Fruit fly (Drosophila melanogaster): ENCODE measurements around the gene Cds.

The Cds gene

DNA sequence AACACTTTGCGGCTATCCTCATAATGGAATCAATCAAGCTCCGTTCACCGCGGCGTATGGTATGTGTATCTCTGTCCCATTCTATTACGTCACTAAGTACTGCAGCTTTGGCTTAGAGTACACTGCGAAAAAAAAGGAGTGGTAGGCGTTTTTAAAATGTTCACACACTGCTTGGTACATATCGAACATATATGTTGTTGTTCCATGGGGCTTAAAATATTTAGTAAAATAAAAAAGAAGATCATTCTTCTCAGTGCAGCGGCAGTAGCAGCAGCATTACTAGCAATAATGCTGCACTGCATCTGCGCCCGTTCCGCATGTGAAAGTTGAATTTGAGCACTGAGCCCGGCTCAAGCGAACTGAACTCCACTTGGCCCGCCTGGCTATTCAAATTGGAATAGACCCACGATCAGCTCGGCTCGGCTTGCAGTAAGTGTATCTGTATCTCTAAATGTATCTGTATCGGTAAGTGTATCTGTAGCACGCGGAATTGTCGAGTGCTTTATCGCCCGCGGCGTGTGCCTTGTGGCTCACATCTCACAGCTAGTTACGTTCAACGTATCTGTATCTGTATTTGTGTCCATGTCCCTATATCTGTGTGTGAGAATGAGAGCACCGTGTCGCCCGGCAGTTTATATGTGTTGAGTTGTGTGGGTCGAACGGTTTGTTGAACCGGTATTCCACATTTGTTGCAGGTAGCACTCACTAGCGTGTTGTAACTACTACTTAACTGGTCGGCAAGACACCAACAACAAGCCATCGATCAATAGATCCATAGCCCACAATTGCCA lies 25.8 kb downstream of the Cds start (continued):
- TF ChIP-seq CG3281 (GFP tag; optimal IDR thresholded peaks at IDR 0.05) (peak; percentile 22), ATbp (GFP tag; optimal IDR thresholded peaks at IDR 0.05) (peak; percentile 58), Atf6 (GFP tag; IDR thresholded peaks at IDR 0.05) (no peak), Dfd (GFP tag; optimal IDR thresholded peaks at IDR 0.05) (no peak), slp2 (GFP tag; optimal IDR thresholded peaks at IDR 0.05) (no peak), Mes4 (GFP tag; optimal IDR thresholded peaks at IDR 0.05) (peak; percentile 34), CG9727 (GFP tag; optimal IDR thresholded peaks at IDR 0.05) (peak; percentile 36), Ssrp (tag; optimal IDR thresholded peaks at IDR 0.05) (peak; percentile 56), CG10366 (GFP tag; IDR thresholded peaks at IDR 0.05) (peak; percentile 67), CG6765 (GFP tag; optimal IDR thresholded peaks at IDR 0.05) (no peak), CG18619 (GFP tag; optimal IDR thresholded peaks at IDR 0.05) (peak; percentile 30), CG1024 (GFP tag; IDR thresholded peaks at IDR 0.05) (peak; percentile 51; the same call in 1 of the 2 replicates), slbo (GFP tag; IDR thresholded peaks at IDR 0.05) (peak; percentile 51), CG17568 (GFP tag; optimal IDR thresholded peaks at IDR 0.05) (no peak), CG8089 (GFP tag; optimal IDR thresholded peaks at IDR 0.05) (peak; percentile 22), cad (GFP tag; optimal IDR thresholded peaks at IDR 0.05) (no peak), Ada2b (GFP tag; IDR thresholded peaks at IDR 0.05) (peak; percentile 50), dysf (GFP tag; IDR thresholded peaks at IDR 0.05) (peak; percentile 67), Dip2 (GFP tag; IDR thresholded peaks at IDR 0.05) (no peak), B-H2 (GFP tag; optimal IDR thresholded peaks at IDR 0.05) (no peak), Lim3 (GFP tag; IDR thresholded peaks at IDR 0.05) (peak; percentile 49; the same call in 1 of the 2 replicates), da (GFP tag; optimal IDR thresholded peaks at IDR 0.05) (no peak), MTF-1 (GFP tag; optimal IDR thresholded peaks at IDR 0.05; ENCODE audit: borderline replicate concordance) (no peak), Asciz (GFP tag; optimal IDR thresholded peaks at IDR 0.05) (peak; percentile 65), kah (GFP tag; optimal IDR thresholded peaks at IDR 0.05) (peak; percentile 46), CG17186 (GFP tag; optimal IDR thresholded peaks at IDR 0.05) (no peak), Hr78 (GFP tag; optimal IDR thresholded peaks at IDR 0.05) (no peak), CG18599 (GFP tag; optimal IDR thresholded peaks at IDR 0.05) (peak; percentile 33), Dbx (GFP tag; IDR thresholded peaks at IDR 0.05) (no peak), sna (GFP tag; IDR thresholded peaks at IDR 0.05; ENCODE audit: partially characterized antibody) (no peak), tgo (GFP tag; IDR thresholded peaks at IDR 0.05) (peak; percentile 55; the same call in 2 of the 3 replicates), CG12769 (tag; optimal IDR thresholded peaks at IDR 0.05) (peak; percentile 5), CG6683 (GFP tag; optimal IDR thresholded peaks at IDR 0.05) (no peak), CG15696 (tag; optimal IDR thresholded peaks at IDR 0.05) (no peak), Lhr (GFP tag; optimal IDR thresholded peaks at IDR 0.05) (peak; percentile 8), emc (GFP tag; optimal IDR thresholded peaks at IDR 0.05) (no peak), cato (GFP tag; optimal IDR thresholded peaks at IDR 0.05; ENCODE audit: borderline replicate concordance) (peak; percentile 45), CG10147 (GFP tag; optimal IDR thresholded peaks at IDR 0.05) (no peak), danr (GFP tag; IDR thresholded peaks at IDR 0.05) (0 out of 2 replicates have a peak, but pooled peaks have one; percentile 23), YL-1 (GFP tag; optimal IDR thresholded peaks at IDR 0.05) (no peak), Abd-B (GFP tag; optimal IDR thresholded peaks at IDR 0.05) (peak; percentile 33), ham (GFP tag; IDR thresholded peaks at IDR 0.05) (no peak), Hmr (GFP tag; optimal IDR thresholded peaks at IDR 0.05) (no peak), TFAM (GFP tag; optimal IDR thresholded peaks at IDR 0.05) (no peak), NC2α (GFP tag; optimal IDR thresholded peaks at IDR 0.05) (peak; percentile 10), twi (tag; optimal IDR thresholded peaks at IDR 0.05) (no peak), Sox102F (GFP tag; optimal IDR thresholded peaks at IDR 0.05) (peak; percentile 84), zfh2 (GFP tag; optimal IDR thresholded peaks at IDR 0.05) (no peak), CG1647 (GFP tag; optimal IDR thresholded peaks at IDR 0.05) (peak; percentile 54)
